Worm (Caenorhabditis elegans): ENCODE results near the gene Y54G2A.48.

ce11 chrIV:2853164-2853563 is 20.7 kb upstream of the Y54G2A.48 start, which contains the start of gene Y54G2A.49:
- TF ChIP-seq ceh-79 (tag; optimal IDR thresholded peaks at IDR 0.05) (no peak), snpc-3.4 (tag; optimal IDR thresholded peaks at IDR 0.05) (no peak), dpff-1 (tag; optimal IDR thresholded peaks at IDR 0.05) (no peak), B0336.3 (GFP tag; IDR thresholded peaks at IDR 0.05) (no peak), F49E8.2 (tag; optimal IDR thresholded peaks at IDR 0.05; ENCODE audit: insufficient read depth) (no peak), snpc-4 (GFP tag; optimal IDR thresholded peaks at IDR 0.05) (no peak), snpc-4 (tag; optimal IDR thresholded peaks at IDR 0.05) (no peak)
